Worm (Caenorhabditis elegans): Measurements from ENCODE around the gene Y116F11B.2.

Gene Y116F11B.2

ce11 chrV:19820178-19820577, 19.2 kb upstream of the Y116F11B.2 start:
- no peak for TF ChIP-seq ceh-91 (GFP tag; IDR thresholded peaks at IDR 0.05)
- TF ChIP-seq lir-1 (GFP tag; conservative IDR thresholded peaks at IDR 0.05) = no peak
- no peak for TF ChIP-seq Y56A3A.18 (GFP tag; IDR thresholded peaks at IDR 0.05)
- TF ChIP-seq K11D2.4 (GFP tag; IDR thresholded peaks at IDR 0.05) = no peak
- no peak for TF ChIP-seq lin-40 (tag; optimal IDR thresholded peaks at IDR 0.05)
- TF ChIP-seq egl-44 (GFP tag; IDR thresholded peaks at IDR 0.05) = no peak
- TF ChIP-seq unc-62 (GFP tag; optimal IDR thresholded peaks at IDR 0.05) = no peak
- no peak for TF ChIP-seq ceh-100 (GFP tag; IDR thresholded peaks at IDR 0.05)
- no peak for TF ChIP-seq F22D6.2 (tag; optimal IDR thresholded peaks at IDR 0.05)
- no peak for TF ChIP-seq lag-1 (GFP tag; IDR thresholded peaks at IDR 0.05)
- TF ChIP-seq dpff-1 (tag; optimal IDR thresholded peaks at IDR 0.05) = no peak

- TF ChIP-seq zim-3 (tag; optimal IDR thresholded peaks at IDR 0.05) = no peak
- TF ChIP-seq ccch-3 (GFP tag; optimal IDR thresholded peaks at IDR 0.05) = no peak
- no peak for TF ChIP-seq ztf-3 (GFP tag; optimal IDR thresholded peaks at IDR 0.05)
- no peak for TF ChIP-seq egl-18 (GFP tag; IDR thresholded peaks at IDR 0.05)
- TF ChIP-seq nhr-179 (tag; optimal IDR thresholded peaks at IDR 0.05) = no peak
- TF ChIP-seq nfya-2 (GFP tag; IDR thresholded peaks at IDR 0.05) = no peak
- TF ChIP-seq B0035.1 (tag; optimal IDR thresholded peaks at IDR 0.05) = no peak
- no peak for TF ChIP-seq lag-1 (GFP tag; IDR thresholded peaks at IDR 0.05)
- TF ChIP-seq athp-1 (tag; optimal IDR thresholded peaks at IDR 0.05) = no peak
- TF ChIP-seq lin-35 (GFP tag; optimal IDR thresholded peaks at IDR 0.05) = no peak
- TF ChIP-seq chd-7 (tag; optimal IDR thresholded peaks at IDR 0.05) = no peak
These were observed 13.9 kb upstream of the Y116F11B.2 start, which contains the start of gene daf-28 for ce11 chrV:19814833-19815232. TSS of gene daf-28 (plus strand) at chrV:19815133.

ce11 chrV:19805548-19805947, 4.6 kb upstream of the Y116F11B.2 start:
- TF ChIP-seq B0261.1 (tag; optimal IDR thresholded peaks at IDR 0.05) = no peak
- TF ChIP-seq madf-10 (tag; optimal IDR thresholded peaks at IDR 0.05) = no peak
- TF ChIP-seq madf-3 (GFP tag; IDR thresholded peaks at IDR 0.05) = no peak
- TF ChIP-seq B0019.2 (GFP tag; conservative IDR thresholded peaks at IDR 0.05) = no peak
- no peak for TF ChIP-seq attf-3 (GFP tag; conservative IDR thresholded peaks at IDR 0.05)
- no peak for TF ChIP-seq unc-130 (GFP tag; optimal IDR thresholded peaks at IDR 0.05)
- TF ChIP-seq pbrm-1 (GFP tag; IDR thresholded peaks at IDR 0.05) = no peak

- TF ChIP-seq B0035.1 (tag; optimal IDR thresholded peaks at IDR 0.05) (no peak), rpc-1 (optimal IDR thresholded peaks at IDR 0.05) (no peak), rpc-1 (tag; optimal IDR thresholded peaks at IDR 0.05) (no peak), lin-35 (GFP tag; optimal IDR thresholded peaks at IDR 0.05) (no peak), ets-4 (GFP tag; optimal IDR thresholded peaks at IDR 0.05) (no peak), bed-1 (GFP tag; IDR thresholded peaks at IDR 0.05) (no peak), attf-5 (GFP tag; optimal IDR thresholded peaks at IDR 0.05) (no peak), hlh-26 (GFP tag; conservative IDR thresholded peaks at IDR 0.05) (no peak), nhr-27 (tag; optimal IDR thresholded peaks at IDR 0.05) (no peak), Y53G8AR.9 (GFP tag; conservative IDR thresholded peaks at IDR 0.05) (no peak), B0261.1 (tag; optimal IDR thresholded peaks at IDR 0.05) (no peak), D2030.7 (GFP tag; IDR thresholded peaks at IDR 0.05) (no peak), aptf-2 (GFP tag; conservative IDR thresholded peaks at IDR 0.05) (no peak), sdz-38 (tag; optimal IDR thresholded peaks at IDR 0.05) (no peak), madf-10 (tag; optimal IDR thresholded peaks at IDR 0.05) (no peak), attf-6 (GFP tag; IDR thresholded peaks at IDR 0.05) (no peak), hmg-1.2 (GFP tag; IDR thresholded peaks at IDR 0.05) (no peak), nhr-80 (tag; optimal IDR thresholded peaks at IDR 0.05) (no peak), egl-44 (GFP tag; IDR thresholded peaks at IDR 0.05) (no peak)
These were observed 1.9 kb upstream of the Y116F11B.2 start for ce11 chrV:19802797-19803196.
